Fruit fly (Drosophila melanogaster): ENCODE data around the gene CG6171.

dm6 chr3R:15347822-15348221 is 15.8 kb downstream of the CG6171 start, which contains the start of the genes CG42726 and CG42727:
- TF ChIP-seq CG6792 (GFP tag; optimal IDR thresholded peaks at IDR 0.05) = peak; percentile 44
- TF ChIP-seq vri (GFP tag; optimal IDR thresholded peaks at IDR 0.05) = no peak
- TF ChIP-seq CG7368 (GFP tag; optimal IDR thresholded peaks at IDR 0.05) = no peak
- peak; percentile 51 for TF ChIP-seq CG6163 (GFP tag; IDR thresholded peaks at IDR 0.05)
- peak; percentile 42 for TF ChIP-seq CG31627 (GFP tag; optimal IDR thresholded peaks at IDR 0.05)
- TF ChIP-seq svp (GFP tag) = no peak
- TF ChIP-seq CG6854 (GFP tag; optimal IDR thresholded peaks at IDR 0.05) = no peak
- no peak for TF ChIP-seq OdsH (GFP tag; optimal IDR thresholded peaks at IDR 0.05)
- peak; percentile 87 for TF ChIP-seq Eip78C (GFP tag)
